Worm (Caenorhabditis elegans): Measurements from ENCODE around the gene rund-1.

- TF ChIP-seq ama-1 (optimal IDR thresholded peaks at IDR 0.05) (no peak), nhr-19 (GFP tag; conservative IDR thresholded peaks at IDR 0.05) (no peak), nhr-76 (tag; optimal IDR thresholded peaks at IDR 0.05) (no peak), elt-3 (tag; optimal IDR thresholded peaks at IDR 0.05) (no peak), sox-4 (tag; optimal IDR thresholded peaks at IDR 0.05) (no peak), ceh-88 (GFP tag; IDR thresholded peaks at IDR 0.05) (no peak)
Measured at ce11 chrX:666125-666524, 4.5 kb upstream of the rund-1 start, which contains the start of gene T19D7.5.

Measured in whole organism, L1 larva.